Worm (Caenorhabditis elegans) whole organism, L4 larva: ENCODE data around the gene ZK105.14.

ENCODE experiments used
- D1046.2 ChIP-seq: fragments of 200-800 bp; sonication (Bioruptor generic); IDR thresholded peaks from 2 replicates; pipeline ENCODE4 v1.3.6; 2022; ENCODE audit warnings: missing genetic modification characterization, missing compliant biosample characterization
- F10B5.3 ChIP-seq: sonication (generic microtip); optimal IDR thresholded peaks from 2 replicates; lab custom pipeline; 2016; ENCODE audit warnings: mild to moderate bottlenecking, missing genetic modification characterization, missing compliant biosample characterization
- aha-1 ChIP-seq: fragments of 150-350 bp; peaks from one replicate; lab custom pipeline; 2014; ENCODE audit warnings: missing biosample characterization, missing genetic modification characterization
- attf-4 ChIP-seq: sonication (generic microtip); optimal IDR thresholded peaks from 3 replicates; lab custom pipeline; 2017; ENCODE audit warnings: missing biosample characterization, missing genetic modification characterization
- ctbp-1 ChIP-seq: fragments of 200-800 bp; sonication (Bioruptor generic); IDR thresholded peaks from 2 replicates; pipeline ENCODE4 v1.3.6; 2022; ENCODE audit warnings: missing genetic modification reagents, missing genetic modification characterization, missing compliant biosample characterization
- daf-12 ChIP-seq: fragments of 150-350 bp; optimal IDR thresholded peaks from 2 replicates; lab custom pipeline; 2014; ENCODE audit warnings: missing biosample characterization, missing genetic modification reagents, missing genetic modification characterization
- daf-16 ChIP-seq, 3 experiments: sonication (generic microtip); optimal IDR thresholded peaks; 2 replicates each; lab custom pipeline; 2016 to 2017; ENCODE audit warnings: missing genetic modification characterization in 3 of 3, missing genetic modification reagents in 3 of 3, mild to moderate bottlenecking in 2 of 3, missing compliant biosample characterization in 2 of 3, missing biosample characterization in 1 of 3, moderate library complexity in 1 of 3
- dve-1 ChIP-seq: sonication (generic microtip); optimal IDR thresholded peaks from 2 replicates; lab custom pipeline; 2017; ENCODE audit warnings: antibody characterized with exemption, mild to moderate bottlenecking, missing genetic modification characterization, missing compliant biosample characterization; ENCODE audit not compliant: insufficient read depth
- hlh-30 ChIP-seq: sonication (generic microtip); optimal IDR thresholded peaks from 2 replicates; lab custom pipeline; 2017; ENCODE audit warnings: antibody characterized with exemption, mild to moderate bottlenecking, missing genetic modification characterization, missing compliant biosample characterization; ENCODE audit not compliant: insufficient read depth
- lin-1 ChIP-seq: fragments of 200-800 bp; sonication (Bioruptor generic); IDR thresholded peaks from 2 replicates; pipeline ENCODE4 v1.3.6; 2022; ENCODE audit warnings: missing genetic modification reagents, missing genetic modification characterization, missing compliant biosample characterization
- lsy-2 ChIP-seq, 2 experiments: fragments of 150-350 bp in 1 of 2; sonication (generic microtip) in 1 of 2; optimal IDR thresholded peaks; 2 replicates each; lab custom pipeline; 2014 to 2017; ENCODE audit warnings: missing biosample characterization in 2 of 2, missing genetic modification characterization in 2 of 2
- mdl-1 ChIP-seq, 2 experiments: fragments of 150-350 bp in 1 of 2; sonication (generic microtip) in 1 of 2; optimal IDR thresholded peaks; 2 replicates each; lab custom pipeline; 2014 to 2017; ENCODE audit warnings: missing biosample characterization in 2 of 2, missing genetic modification characterization in 2 of 2
- mdt-29 ChIP-seq: fragments of 200-800 bp; sonication (Bioruptor generic); IDR thresholded peaks from 2 replicates; pipeline ENCODE4 v1.3.6; 2022; ENCODE audit warnings: missing genetic modification reagents, missing genetic modification characterization, missing compliant biosample characterization
- mxl-3 ChIP-seq: fragments of 200-800 bp; sonication (Bioruptor generic); optimal IDR thresholded peaks from 2 replicates; lab custom pipeline; 2018; ENCODE audit warnings: mild to moderate bottlenecking, missing genetic modification characterization, missing compliant biosample characterization
- nhr-111 ChIP-seq: fragments of 200-800 bp; sonication (Bioruptor generic); optimal IDR thresholded peaks from 2 replicates; lab custom pipeline; 2018; ENCODE audit warnings: mild to moderate bottlenecking, missing genetic modification characterization, missing compliant biosample characterization
- nhr-25 ChIP-seq: sonication (generic microtip); optimal IDR thresholded peaks from 2 replicates; lab custom pipeline; 2017; ENCODE audit warnings: missing genetic modification characterization, mild to moderate bottlenecking, missing compliant biosample characterization, antibody characterized with exemption, moderate library complexity, borderline replicate concordance; ENCODE audit not compliant: insufficient read depth
- nhr-28 ChIP-seq: fragments of 150-350 bp; optimal IDR thresholded peaks from 2 replicates; lab custom pipeline; 2014; ENCODE audit warnings: missing biosample characterization, missing genetic modification characterization
- nhr-42 ChIP-seq: fragments of 200-800 bp; sonication (Bioruptor generic); IDR thresholded peaks from 2 replicates; pipeline ENCODE4 v1.3.6; 2022; ENCODE audit warnings: missing genetic modification characterization, missing compliant biosample characterization
- nhr-6 ChIP-seq: fragments of 150-350 bp; optimal IDR thresholded peaks from 2 replicates; lab custom pipeline; 2014; ENCODE audit warnings: missing biosample characterization, missing genetic modification characterization
- nhr-77 ChIP-seq: fragments of 150-350 bp; optimal IDR thresholded peaks from 2 replicates; lab custom pipeline; 2014; ENCODE audit warnings: missing biosample characterization, missing genetic modification characterization
- saeg-2 ChIP-seq: fragments of 200-800 bp; sonication (Bioruptor generic); IDR thresholded peaks from 2 replicates; pipeline ENCODE4 v1.3.6; 2022; ENCODE audit warnings: missing genetic modification reagents, missing genetic modification characterization, missing compliant biosample characterization
- snpc-1.2 ChIP-seq: fragments of 200-800 bp; sonication (Bioruptor generic); IDR thresholded peaks from 2 replicates; pipeline ENCODE4 v1.3.6; 2022; ENCODE audit warnings: missing genetic modification reagents, missing genetic modification characterization, missing compliant biosample characterization
- snpc-4 ChIP-seq: fragments of 150-350 bp; optimal IDR thresholded peaks from 2 replicates; lab custom pipeline; 2014; ENCODE audit warnings: missing biosample characterization, missing genetic modification characterization
- spr-3 ChIP-seq: fragments of 200-800 bp; sonication (Bioruptor generic); optimal IDR thresholded peaks from 2 replicates; lab custom pipeline; 2018; ENCODE audit warnings: mild to moderate bottlenecking, missing genetic modification characterization, missing compliant biosample characterization
- tag-97 ChIP-seq: fragments of 200-800 bp; sonication (Bioruptor generic); IDR thresholded peaks from 2 replicates; pipeline ENCODE4 v1.3.6; 2022; ENCODE audit warnings: missing genetic modification characterization, missing compliant biosample characterization
- unc-130 ChIP-seq: sonication (generic microtip); optimal IDR thresholded peaks from 2 replicates; lab custom pipeline; 2016; ENCODE audit warnings: missing genetic modification reagents, missing genetic modification characterization, missing compliant biosample characterization
- unc-62 ChIP-seq, 3 experiments: fragments of 150-350 bp in 1 of 3; sonication (generic microtip); optimal IDR thresholded peaks in 2 of 3; peaks in 1 of 3; 1 replicate in 1 of 3; 2 replicates in 2 of 3; lab custom pipeline; 2014 to 2017; ENCODE audit warnings: missing biosample characterization in 3 of 3, missing genetic modification characterization in 3 of 3, missing genetic modification reagents in 3 of 3, missing genotype in 1 of 3

Gene ZK105.14

DNA sequence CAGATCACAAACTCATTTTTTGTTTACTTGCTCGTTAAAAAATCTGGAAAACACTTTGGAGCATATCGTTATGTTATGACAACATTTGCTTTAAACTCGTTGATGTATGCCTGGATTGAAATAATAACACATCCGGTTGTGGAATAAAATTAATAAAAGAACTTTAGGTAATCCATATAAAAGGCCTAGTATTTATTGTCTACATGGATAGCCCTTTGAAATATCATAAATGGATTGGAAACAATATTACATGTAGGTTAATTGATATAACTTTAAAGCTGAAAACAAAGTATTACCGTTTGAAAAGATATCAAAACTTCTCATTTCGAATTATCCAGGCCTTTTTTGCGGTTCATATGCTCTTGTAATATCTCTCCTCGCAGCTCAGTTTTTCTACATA, 31.2 kb downstream of the ZK105.14 start:
- TF ChIP-seq unc-62 (GFP tag; optimal IDR thresholded peaks at IDR 0.05 in 1 of 2; lab: Kevin White, UChicago) (peak in 1 of 2 experiments; percentile 90), unc-62 (tag; optimal IDR thresholded peaks at IDR 0.05; lab: Kevin White, UChicago) (no peak), lin-1 (GFP tag; lab: Robert Waterston, UW) (no peak)
- TF ChIP-seq, all 104 proteins: peak for 1

DNA sequence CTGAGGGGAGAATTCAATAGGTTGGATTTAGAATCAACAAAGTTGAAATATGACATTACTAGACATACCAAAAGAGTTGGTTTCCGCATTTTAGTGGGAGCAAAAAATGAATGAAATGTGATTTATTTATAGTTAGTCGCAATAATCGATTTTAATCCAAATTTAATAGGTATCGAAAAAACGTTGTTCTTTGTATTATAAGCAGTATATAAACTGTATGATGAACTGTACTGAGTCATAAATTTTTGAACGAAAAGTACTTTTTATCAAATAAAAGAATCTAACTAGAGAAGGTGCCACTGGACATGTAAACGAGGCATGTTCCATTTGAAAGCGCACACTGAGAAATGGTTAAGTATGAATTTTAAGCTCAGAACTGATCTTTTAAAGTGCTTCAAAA, 32.0 kb downstream of the ZK105.14 start, which contains the start of gene C12D5.9:
Gene C12D5.9, minus strand, starts transcription at position 101 of the 400 bp plus-strand sequence.
- no peak for TF ChIP-seq lsy-2 (tag; optimal IDR thresholded peaks at IDR 0.05; lab: Kevin White, UChicago)
- no peak for TF ChIP-seq mdt-29 (GFP tag; lab: Robert Waterston, UW)
- TF ChIP-seq D1046.2, result no peak
- TF ChIP-seq attf-4, result no peak
- TF ChIP-seq, all 104 proteins: peak for 0

DNA sequence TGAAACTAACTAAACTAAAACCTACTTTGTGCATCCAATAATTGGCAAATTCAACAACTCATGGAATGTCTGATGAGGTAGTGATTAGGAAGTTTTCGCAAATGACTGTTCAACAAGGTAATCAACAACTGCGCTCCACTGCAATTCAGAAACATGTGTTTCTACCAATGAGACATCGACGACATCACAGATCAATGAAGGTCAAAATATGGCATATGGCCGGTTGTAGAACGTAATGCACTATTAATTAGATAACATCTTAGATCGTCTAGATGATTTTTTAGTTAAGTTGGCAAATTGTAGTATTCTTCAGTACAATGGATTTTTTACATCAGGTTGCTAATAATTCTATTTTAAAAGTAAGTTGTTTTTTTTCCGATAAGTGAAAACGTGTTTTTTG, 35.7 kb downstream of the ZK105.14 start, which contains the start of the genes nhr-94 and nhr-152:
Gene nhr-94, minus strand, starts transcription at position 147 of the 400 bp plus-strand sequence.
Gene nhr-152, plus strand, starts transcription at position 162 of the 400 bp plus-strand sequence.
- no peak for TF ChIP-seq spr-3 (GFP tag; lab: Kevin White, UChicago)
- peak; percentile 59 for TF ChIP-seq mxl-3 (GFP tag; lab: Kevin White, UChicago)
- TF ChIP-seq nhr-25 (tag; lab: Kevin White, UChicago), result peak; percentile 0
- peak; percentile 58 for TF ChIP-seq hlh-30 (tag; lab: Kevin White, UChicago)
- TF ChIP-seq nhr-111 (GFP tag; lab: Kevin White, UChicago), result no peak
- no peak for TF ChIP-seq F10B5.3 (tag; lab: Kevin White, UChicago)
- TF ChIP-seq aha-1 (tag; lab: Kevin White, UChicago), result peak; percentile 60
- no peak for TF ChIP-seq daf-12 (tag; lab: Kevin White, UChicago)
- TF ChIP-seq nhr-28 (tag; lab: Kevin White, UChicago), result peak; percentile 46

DNA sequence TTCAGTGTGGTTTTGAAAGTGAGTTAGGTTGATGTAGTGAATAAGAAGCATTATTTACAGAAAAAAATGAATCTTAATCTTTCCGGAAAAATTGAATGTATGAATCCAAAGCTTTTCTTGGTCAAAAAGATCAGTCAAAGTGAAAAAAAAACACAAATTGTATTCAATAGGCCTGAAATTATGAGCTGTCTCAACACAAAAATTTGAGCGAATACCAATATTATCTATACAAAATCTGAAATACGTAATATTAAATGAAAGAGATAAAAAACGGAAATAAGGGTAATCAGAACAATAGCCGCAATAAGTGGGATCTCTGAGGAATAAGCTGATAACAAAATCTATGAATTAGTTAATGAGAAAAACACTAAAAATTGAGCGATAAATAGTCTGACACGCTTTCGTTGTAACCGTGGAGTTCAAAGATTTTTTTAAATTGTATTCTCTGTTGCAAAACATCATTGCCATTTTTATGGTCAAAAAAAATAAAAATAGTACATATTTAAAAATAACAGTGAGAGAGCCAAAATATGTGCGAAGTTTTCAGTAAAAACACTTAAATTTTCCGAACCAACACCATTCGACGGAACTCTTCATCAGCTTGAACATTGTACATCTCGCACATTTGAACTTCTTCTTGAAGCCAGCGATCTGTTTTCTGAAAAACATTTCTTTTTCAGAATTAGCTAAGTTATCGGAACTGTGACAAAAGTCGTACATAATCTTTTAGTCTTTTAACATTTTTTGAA, 37.8 kb downstream of the ZK105.14 start, which contains the start of gene sre-11:
Gene sre-11, minus strand, starts transcription at position 51 of the 749 bp plus-strand sequence.
- TF ChIP-seq snpc-1.2 (GFP tag; lab: Robert Waterston, UW) (no peak), saeg-2 (no peak), unc-62 (GFP tag; optimal IDR thresholded peaks at IDR 0.05 in 1 of 2; lab: Kevin White, UChicago) (peak in 1 of 2 experiments; percentile 68), unc-62 (tag; optimal IDR thresholded peaks at IDR 0.05; lab: Kevin White, UChicago) (no peak)

DNA sequence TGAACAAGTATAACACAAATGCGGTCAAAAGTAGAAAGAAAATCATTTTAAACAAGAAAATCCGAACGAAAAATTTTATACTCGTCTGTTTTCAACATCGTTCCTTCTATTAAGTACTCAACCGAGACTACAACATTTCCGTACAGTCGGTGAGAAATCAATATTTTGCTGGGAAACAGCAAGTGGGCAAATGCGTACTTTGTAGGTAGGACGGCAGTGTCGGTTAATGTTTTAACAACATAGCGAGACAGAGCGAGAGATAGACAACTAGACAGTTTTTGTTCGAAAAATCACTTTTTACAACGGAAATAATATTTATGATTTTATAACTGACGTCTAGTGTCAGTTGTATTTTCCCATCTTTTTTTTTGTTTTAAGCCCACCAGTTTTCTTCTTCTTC, 40.5 kb downstream of the ZK105.14 start, which contains the start of gene cyp-33A1:
Gene cyp-33A1, minus strand, starts transcription at position 72 of the 400 bp plus-strand sequence.
- peak; percentile 15 for TF ChIP-seq mxl-3 (GFP tag; lab: Kevin White, UChicago)
- TF ChIP-seq daf-16 (GFP tag; optimal IDR thresholded peaks at IDR 0.05; lab: Kevin White, UChicago), result no peak
- TF ChIP-seq daf-16 (tag; optimal IDR thresholded peaks at IDR 0.05; lab: Kevin White, UChicago), result peak; percentile 88
- peak in 1 of 2 experiments; percentile 27 for TF ChIP-seq mdl-1 (tag; optimal IDR thresholded peaks at IDR 0.05; lab: Kevin White, UChicago)
- TF ChIP-seq nhr-111 (GFP tag; lab: Kevin White, UChicago), result no peak
- no peak for TF ChIP-seq mdt-29 (GFP tag; lab: Robert Waterston, UW)
- peak; percentile 100 for TF ChIP-seq nhr-28 (tag; lab: Kevin White, UChicago)
- no peak for TF ChIP-seq unc-62 (GFP tag; optimal IDR thresholded peaks at IDR 0.05 in 1 of 2; lab: Kevin White, UChicago)
- TF ChIP-seq unc-62 (tag; optimal IDR thresholded peaks at IDR 0.05; lab: Kevin White, UChicago), result no peak
- peak; percentile 38 for TF ChIP-seq nhr-77
- peak; percentile 51 for TF ChIP-seq dve-1 (tag; lab: Kevin White, UChicago)

DNA sequence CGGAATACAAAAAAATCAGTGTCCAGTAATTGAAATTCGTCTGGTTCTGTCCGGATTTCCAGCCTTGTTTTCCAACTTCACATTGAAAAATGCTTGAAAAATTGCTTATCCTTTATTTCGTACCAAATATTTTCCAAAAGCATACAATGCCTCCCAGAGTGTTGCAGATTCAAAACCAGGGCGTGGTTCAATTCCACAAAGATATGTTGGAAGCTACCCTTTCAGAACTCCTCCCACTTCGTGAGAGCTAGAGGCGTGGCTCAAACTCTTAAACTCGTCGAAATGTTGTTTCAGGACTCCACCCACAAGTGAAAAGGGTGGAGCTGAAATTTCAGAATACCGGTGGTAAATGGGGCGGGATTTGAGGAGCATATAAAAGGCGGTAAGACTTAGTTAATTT, 45.9 kb downstream of the ZK105.14 start, which contains the start of gene C12D5.3:
Gene C12D5.3, plus strand, starts transcription at position 301 of the 400 bp plus-strand sequence.
- TF ChIP-seq nhr-111 (GFP tag; lab: Kevin White, UChicago), result no peak
- TF ChIP-seq unc-130 (GFP tag; lab: Kevin White, UChicago), result no peak
- TF ChIP-seq ctbp-1, result no peak
- TF ChIP-seq tag-97, result no peak
- no peak for TF ChIP-seq nhr-42 (GFP tag; lab: Robert Waterston, UW)
- TF ChIP-seq nhr-6 (tag; lab: Kevin White, UChicago), result no peak
- TF ChIP-seq aha-1 (tag; lab: Kevin White, UChicago), result no peak
- no peak for TF ChIP-seq snpc-4 (tag; lab: Kevin White, UChicago)
- no peak for TF ChIP-seq mxl-3 (GFP tag; lab: Kevin White, UChicago)
